Worm (Caenorhabditis elegans) whole organism, L3 larva: ENCODE results near the gene F41F3.1.
A peak's percentile ranks its signal among the peaks of the same experiment; 100 is the strongest.

Source experiments
- R02D3.7 ChIP-seq: fragments of 150-350 bp; optimal IDR thresholded peaks from 2 replicates; lab custom pipeline; 2014; ENCODE audit warnings: missing biosample characterization, missing genetic modification characterization
- ZK546.5 ChIP-seq: sonication (generic microtip); optimal IDR thresholded peaks from 2 replicates; lab custom pipeline; 2017; ENCODE audit warnings: missing biosample characterization, missing genetic modification characterization
- aly-2 ChIP-seq: fragments of 150-350 bp; optimal IDR thresholded peaks from 2 replicates; lab custom pipeline; 2014; ENCODE audit warnings: missing biosample characterization, missing genetic modification characterization
- ceh-28 ChIP-seq: fragments of 150-350 bp; optimal IDR thresholded peaks from 2 replicates; lab custom pipeline; 2014; ENCODE audit warnings: missing biosample characterization, missing genetic modification reagents, missing genetic modification characterization
- ceh-82 ChIP-seq: fragments of 150-350 bp; optimal IDR thresholded peaks from 2 replicates; lab custom pipeline; 2014; ENCODE audit warnings: missing biosample characterization, missing genetic modification characterization
- egl-27 ChIP-seq: sonication (generic microtip); optimal IDR thresholded peaks from 4 replicates; lab custom pipeline; 2017; ENCODE audit warnings: missing biosample characterization, missing genetic modification reagents, missing genetic modification characterization
- egl-5 ChIP-seq: fragments of 150-350 bp; optimal IDR thresholded peaks from 2 replicates; lab custom pipeline; 2017; ENCODE audit warnings: missing biosample characterization, missing genetic modification reagents, missing genetic modification characterization, inconsistent platforms
- elt-1 ChIP-seq: fragments of 150-350 bp; optimal IDR thresholded peaks from 2 replicates; lab custom pipeline; 2014; ENCODE audit warnings: missing biosample characterization, missing genetic modification characterization
- elt-2 ChIP-seq: sonication (generic microtip); optimal IDR thresholded peaks from 2 replicates; lab custom pipeline; 2016; ENCODE audit warnings: missing genetic modification reagents, mild to moderate bottlenecking, missing genetic modification characterization, missing compliant biosample characterization
- elt-3 ChIP-seq, 3 experiments: fragments of 150-350 bp in 1 of 3; sonication (generic microtip) in 2 of 3; optimal IDR thresholded peaks; 2 replicates in 2 of 3; 4 replicates in 1 of 3; lab custom pipeline; 2014 to 2017; ENCODE audit warnings: missing biosample characterization in 3 of 3, missing genetic modification characterization in 3 of 3
- fkh-10 ChIP-seq: sonication (generic microtip); optimal IDR thresholded peaks from 2 replicates; lab custom pipeline; 2017; ENCODE audit warnings: missing biosample characterization, missing genetic modification reagents, missing genetic modification characterization
- fkh-2 ChIP-seq: fragments of 150-350 bp; optimal IDR thresholded peaks from 2 replicates; lab custom pipeline; 2014; ENCODE audit warnings: missing biosample characterization, missing genetic modification reagents, missing genetic modification characterization
- fos-1 ChIP-seq: fragments of 150-350 bp; optimal IDR thresholded peaks from 2 replicates; lab custom pipeline; 2014; ENCODE audit warnings: missing biosample characterization, missing genetic modification characterization
- hmg-11 ChIP-seq: sonication (generic microtip); optimal IDR thresholded peaks from 2 replicates; lab custom pipeline; 2016; ENCODE audit warnings: missing genetic modification characterization, missing compliant biosample characterization
- jun-1 ChIP-seq: fragments of 150-350 bp; optimal IDR thresholded peaks from 2 replicates; lab custom pipeline; 2014; ENCODE audit warnings: missing biosample characterization, missing genetic modification reagents, missing genetic modification characterization
- lin-15B ChIP-seq: fragments of 150-350 bp; optimal IDR thresholded peaks from 2 replicates; lab custom pipeline; 2014; ENCODE audit warnings: missing biosample characterization, missing genetic modification characterization
- lin-39 ChIP-seq: fragments of 150-350 bp; optimal IDR thresholded peaks from 2 replicates; lab custom pipeline; 2018; ENCODE audit warnings: missing biosample characterization, missing genetic modification reagents, missing genetic modification characterization
- lsy-12 ChIP-seq: sonication (generic microtip); optimal IDR thresholded peaks from 2 replicates; lab custom pipeline; 2016; ENCODE audit warnings: mild to moderate bottlenecking, missing genetic modification characterization, missing compliant biosample characterization
- mdl-1 ChIP-seq: fragments of 150-350 bp; optimal IDR thresholded peaks from 2 replicates; lab custom pipeline; 2014; ENCODE audit warnings: missing biosample characterization, missing genetic modification characterization
- mml-1 ChIP-seq: fragments of 150-350 bp; sonication (generic microtip); optimal IDR thresholded peaks from 3 replicates; lab custom pipeline; 2014; ENCODE audit warnings: missing biosample characterization, missing genetic modification characterization
- nfya-1 ChIP-seq: sonication (generic microtip); optimal IDR thresholded peaks from 2 replicates; lab custom pipeline; 2017; ENCODE audit warnings: missing genetic modification characterization, mild to moderate bottlenecking, missing compliant biosample characterization, antibody characterized with exemption, moderate library complexity; ENCODE audit not compliant: insufficient read depth
- nhr-12 ChIP-seq: fragments of 150-350 bp; optimal IDR thresholded peaks from 2 replicates; lab custom pipeline; 2014; ENCODE audit warnings: missing biosample characterization, missing genetic modification characterization
- nhr-23 ChIP-seq: fragments of 150-350 bp; optimal IDR thresholded peaks from 2 replicates; lab custom pipeline; 2014; ENCODE audit warnings: missing biosample characterization, missing genetic modification reagents, missing genetic modification characterization
- nhr-25 ChIP-seq: sonication (generic microtip); optimal IDR thresholded peaks from 2 replicates; lab custom pipeline; 2017; ENCODE audit warnings: missing biosample characterization, missing genetic modification characterization
- nhr-28 ChIP-seq: fragments of 150-350 bp; optimal IDR thresholded peaks from 2 replicates; lab custom pipeline; 2014; ENCODE audit warnings: missing biosample characterization, missing genetic modification characterization
- nhr-43 ChIP-seq: sonication (generic microtip); optimal IDR thresholded peaks from 2 replicates; lab custom pipeline; 2016; ENCODE audit warnings: mild to moderate bottlenecking, missing genetic modification characterization, missing compliant biosample characterization; ENCODE audit not compliant: poor library complexity, severe bottlenecking
- nhr-67 ChIP-seq: fragments of 150-350 bp; optimal IDR thresholded peaks from 2 replicates; lab custom pipeline; 2014; ENCODE audit warnings: missing biosample characterization, missing genetic modification characterization
- nhr-76 ChIP-seq: fragments of 150-350 bp; sonication (generic microtip); optimal IDR thresholded peaks from 5 replicates; lab custom pipeline; 2014; ENCODE audit warnings: missing biosample characterization, missing genetic modification characterization
- pha-4 ChIP-seq: fragments of 150-350 bp; optimal IDR thresholded peaks from 2 replicates; lab custom pipeline; 2014; ENCODE audit warnings: missing biosample characterization, missing genetic modification reagents, missing genetic modification characterization
- sea-2 ChIP-seq: fragments of 150-350 bp; sonication (generic microtip); optimal IDR thresholded peaks from 4 replicates; lab custom pipeline; 2014; ENCODE audit warnings: missing biosample characterization, missing genetic modification reagents, missing genetic modification characterization
- skn-1 ChIP-seq: fragments of 150-350 bp; optimal IDR thresholded peaks from 2 replicates; lab custom pipeline; 2014; ENCODE audit warnings: missing biosample characterization, missing genetic modification characterization
- snpc-4 ChIP-seq: fragments of 150-350 bp; optimal IDR thresholded peaks from 2 replicates; lab custom pipeline; 2014; ENCODE audit warnings: missing biosample characterization, missing genetic modification characterization
- zag-1 ChIP-seq: fragments of 150-350 bp; optimal IDR thresholded peaks from 2 replicates; lab custom pipeline; 2014; ENCODE audit warnings: missing biosample characterization, missing genetic modification characterization
- ztf-11 ChIP-seq: fragments of 150-350 bp; optimal IDR thresholded peaks from 2 replicates; lab custom pipeline; 2014; ENCODE audit warnings: missing biosample characterization, missing genetic modification characterization
- ztf-4 ChIP-seq: fragments of 150-350 bp; optimal IDR thresholded peaks from 2 replicates; lab custom pipeline; 2014; ENCODE audit warnings: missing biosample characterization, missing genetic modification characterization

F41F3.1 gene

ce11 chrV:4653871-4654605, at the start of gene F41F3.1, which contains the start of gene col-139:
F41F3.1 (plus strand) TSS chrV:4654555.
col-139 (minus strand) TSS chrV:4653971.
- no peak for TF ChIP-seq elt-3 (tag; optimal IDR thresholded peaks at IDR 0.05; lab: Kevin White, UChicago)
- no peak for TF ChIP-seq ceh-28 (tag; lab: Kevin White, UChicago)
- no peak for TF ChIP-seq nhr-43 (tag; lab: Kevin White, UChicago)
- TF ChIP-seq pha-4 (tag; lab: Kevin White, UChicago) = no peak
- no peak for TF ChIP-seq lsy-12
- TF ChIP-seq nhr-23 = no peak
- TF ChIP-seq mdl-1 (tag; lab: Kevin White, UChicago) = no peak
- no peak for TF ChIP-seq egl-27 (tag; lab: Kevin White, UChicago)
- TF ChIP-seq sea-2 (GFP tag; lab: Kevin White, UChicago) = no peak
- TF ChIP-seq nhr-67 (tag; lab: Kevin White, UChicago) = no peak
- TF ChIP-seq nhr-12 = no peak
- no peak for TF ChIP-seq nfya-1
- TF ChIP-seq nhr-76 (tag; lab: Kevin White, UChicago) = no peak
- no peak for TF ChIP-seq ztf-4 (tag; lab: Kevin White, UChicago)
- TF ChIP-seq zag-1 (tag; lab: Kevin White, UChicago) = no peak
- no peak for TF ChIP-seq nhr-25 (tag; lab: Kevin White, UChicago)
- no peak for TF ChIP-seq fkh-2 (tag; lab: Kevin White, UChicago)
- TF ChIP-seq ZK546.5 (tag; lab: Kevin White, UChicago) = no peak
- no peak for TF ChIP-seq fos-1
- TF ChIP-seq skn-1 (tag; lab: Kevin White, UChicago) = no peak

- no peak for TF ChIP-seq jun-1 (tag; lab: Kevin White, UChicago)
- TF ChIP-seq lin-39 (tag; lab: Kevin White, UChicago) = no peak
- no peak for TF ChIP-seq elt-1 (tag; lab: Kevin White, UChicago)
- no peak for TF ChIP-seq nhr-28
- no peak for TF ChIP-seq nhr-12
- TF ChIP-seq aly-2 (tag; lab: Kevin White, UChicago) = no peak
- TF ChIP-seq egl-27 (tag; lab: Kevin White, UChicago) = no peak
- no peak for TF ChIP-seq egl-5
Observed at ce11 chrV:4606828-4607227, 47.5 kb upstream of the F41F3.1 start, which contains the start of gene txt-6. txt-6 (minus strand) TSS chrV:4606928.

DNA sequence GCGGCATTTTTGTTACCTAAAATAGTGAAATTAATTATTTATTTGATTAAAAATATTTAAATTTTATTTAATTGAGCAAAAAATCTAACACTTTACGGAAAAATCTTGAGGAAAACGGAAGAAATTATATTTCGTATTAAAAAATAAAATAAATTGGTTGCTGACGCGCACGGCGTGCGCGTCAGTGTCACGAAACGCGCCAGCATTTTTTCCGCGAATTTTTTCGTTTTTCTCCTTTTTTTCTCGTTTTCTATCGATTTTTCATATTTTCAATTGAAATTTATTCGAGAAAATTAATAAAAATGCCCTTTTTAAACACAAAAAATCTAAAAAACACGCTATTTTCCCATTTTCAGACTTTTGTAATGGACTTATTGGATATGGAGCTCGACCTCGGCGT, 38.6 kb upstream of the F41F3.1 start, which contains the start of the genes Y61A9LA.10 and F54D11.4:
Gene Y61A9LA.10 (minus strand): TSS at position 16 of the 400 bp plus-strand sequence.
Gene F54D11.4 (plus strand): TSS at position 350 of the 400 bp plus-strand sequence.
- TF ChIP-seq mml-1 (tag; lab: Kevin White, UChicago) (no peak), nfya-1 (peak; percentile 47), skn-1 (tag; lab: Kevin White, UChicago) (peak; percentile 1), lin-15B (peak; percentile 54), ZK546.5 (tag; lab: Kevin White, UChicago) (no peak), mdl-1 (tag; lab: Kevin White, UChicago) (no peak), lin-39 (tag; lab: Kevin White, UChicago) (peak; percentile 37), nhr-23 (peak; percentile 76), snpc-4 (tag; lab: Kevin White, UChicago) (peak; percentile 53), fkh-10 (GFP tag; lab: Kevin White, UChicago) (no peak), ceh-28 (tag; lab: Kevin White, UChicago) (peak; percentile 50), nhr-43 (tag; lab: Kevin White, UChicago) (no peak), R02D3.7 (no peak), nhr-67 (tag; lab: Kevin White, UChicago) (no peak), fos-1 (no peak), elt-3 (tag; optimal IDR thresholded peaks at IDR 0.05; lab: Kevin White, UChicago) (no peak), ztf-11 (tag; lab: Kevin White, UChicago) (no peak), pha-4 (tag; lab: Kevin White, UChicago) (peak; percentile 72), ceh-82 (no peak), elt-2 (tag; lab: Kevin White, UChicago) (peak; percentile 37), sea-2 (GFP tag; lab: Kevin White, UChicago) (no peak), hmg-11 (peak; percentile 41), jun-1 (tag; lab: Kevin White, UChicago) (no peak)
